Worm (Caenorhabditis elegans): ENCODE results near the gene Y37H2A.18.

Gene Y37H2A.18

ce11 chrV:18162568-18162967 lies 29.5 kb upstream of the Y37H2A.18 start, which contains the start of gene C14A6.12:
TSS of gene C14A6.12 (minus strand) at chrV:18162668.
- TF ChIP-seq fos-1 (tag; optimal IDR thresholded peaks at IDR 0.05) (no peak), lsy-2 (tag; optimal IDR thresholded peaks at IDR 0.05) (no peak), tra-1 (GFP tag; IDR thresholded peaks at IDR 0.05) (no peak), lin-13 (GFP tag; optimal IDR thresholded peaks at IDR 0.05) (no peak), cey-2 (tag; optimal IDR thresholded peaks at IDR 0.05; ENCODE audit: borderline replicate concordance, insufficient read depth) (no peak), php-3 (GFP tag; IDR thresholded peaks at IDR 0.05) (no peak), sdz-12 (GFP tag; optimal IDR thresholded peaks at IDR 0.05) (no peak), nhr-25 (tag; optimal IDR thresholded peaks at IDR 0.05; ENCODE audit: borderline replicate concordance, insufficient read depth) (no peak), mxl-3 (GFP tag; optimal IDR thresholded peaks at IDR 0.05) (no peak), ztf-7 (tag; optimal IDR thresholded peaks at IDR 0.05) (no peak), tag-97 (GFP tag; IDR thresholded peaks at IDR 0.05) (no peak)

- TF ChIP-seq R02D3.7 (tag; optimal IDR thresholded peaks at IDR 0.05) (no peak), sdz-12 (GFP tag; optimal IDR thresholded peaks at IDR 0.05) (no peak), nhr-102 (tag; optimal IDR thresholded peaks at IDR 0.05) (no peak), madf-5 (GFP tag; IDR thresholded peaks at IDR 0.05) (no peak)
Measured at ce11 chrV:18161228-18161627, 28.2 kb upstream of the Y37H2A.18 start, which contains the start of gene C14A6.13. TSS of gene C14A6.13 (minus strand) at chrV:18161328.

- no peak for TF ChIP-seq ces-1 (GFP tag; optimal IDR thresholded peaks at IDR 0.05)
- TF ChIP-seq unc-62 (GFP tag; optimal IDR thresholded peaks at IDR 0.05 in 1 of 2), result peak in 1 of 2 experiments; percentile 97
- TF ChIP-seq unc-62 (tag; optimal IDR thresholded peaks at IDR 0.05), result no peak
Measured at ce11 chrV:18158172-18158571, 25.1 kb upstream of the Y37H2A.18 start.

- TF ChIP-seq daf-16 (GFP tag; optimal IDR thresholded peaks at IDR 0.05), result no peak
- peak; percentile 69 for TF ChIP-seq daf-16 (tag; optimal IDR thresholded peaks at IDR 0.05)
- TF ChIP-seq nhr-28 (tag; optimal IDR thresholded peaks at IDR 0.05), result peak; percentile 41
- TF ChIP-seq php-3 (GFP tag; IDR thresholded peaks at IDR 0.05), result peak; percentile 95
- no peak for TF ChIP-seq Y75B8A.6 (GFP tag; IDR thresholded peaks at IDR 0.05)
- peak; percentile 49 for TF ChIP-seq dve-1 (tag; optimal IDR thresholded peaks at IDR 0.05; ENCODE audit: insufficient read depth)
Measured at ce11 chrV:18157707-18158106, 24.6 kb upstream of the Y37H2A.18 start, which contains the start of gene clec-48. TSS of gene clec-48 (plus strand) at chrV:18158026.

- TF ChIP-seq nhr-11 (tag; optimal IDR thresholded peaks at IDR 0.05), result no peak
- TF ChIP-seq pqm-1 (tag; optimal IDR thresholded peaks at IDR 0.05), result peak; percentile 39
Measured at ce11 chrV:18146077-18146476, 13.0 kb upstream of the Y37H2A.18 start, which contains the start of gene C14A6.3. TSS of gene C14A6.3 (plus strand) at chrV:18146377.

- TF ChIP-seq nhr-42 (GFP tag; IDR thresholded peaks at IDR 0.05) (no peak), hif-1 (tag; optimal IDR thresholded peaks at IDR 0.05) (no peak), lin-13 (GFP tag; optimal IDR thresholded peaks at IDR 0.05) (no peak), sdz-12 (GFP tag; optimal IDR thresholded peaks at IDR 0.05) (no peak), pqm-1 (tag; optimal IDR thresholded peaks at IDR 0.05) (peak; percentile 31), ceh-32 (tag; optimal IDR thresholded peaks at IDR 0.05; ENCODE audit: poor library complexity) (no peak), daf-16 (GFP tag; optimal IDR thresholded peaks at IDR 0.05) (no peak), daf-16 (tag; optimal IDR thresholded peaks at IDR 0.05) (peak; percentile 0), aha-1 (tag) (no peak), attf-4 (tag; optimal IDR thresholded peaks at IDR 0.05) (no peak), zfp-3 (GFP tag; conservative IDR thresholded peaks at IDR 0.05) (no peak), nhr-48 (tag; optimal IDR thresholded peaks at IDR 0.05) (no peak), php-3 (GFP tag; IDR thresholded peaks at IDR 0.05) (peak; percentile 50; the same call in 1 of the 2 replicates), nhr-11 (tag; optimal IDR thresholded peaks at IDR 0.05) (no peak), F26F4.8 (GFP tag; conservative IDR thresholded peaks at IDR 0.05) (no peak), D1046.2 (GFP tag; IDR thresholded peaks at IDR 0.05) (no peak), ZK337.2 (GFP tag; IDR thresholded peaks at IDR 0.05) (no peak)
Measured at ce11 chrV:18144442-18144841, 11.4 kb upstream of the Y37H2A.18 start.
